Worm (Caenorhabditis elegans) whole organism, L3 larva: ENCODE measurements around the gene srbc-45.

Experiments
- ZK546.5 ChIP-seq: sonication (generic microtip); optimal IDR thresholded peaks from 2 replicates; lab custom pipeline; 2017; ENCODE audit warnings: missing biosample characterization, missing genetic modification characterization
- aly-2 ChIP-seq: fragments of 150-350 bp; optimal IDR thresholded peaks from 2 replicates; lab custom pipeline; 2014; ENCODE audit warnings: missing biosample characterization, missing genetic modification characterization
- ama-1 ChIP-seq: fragments of 150-350 bp; optimal IDR thresholded peaks from 2 replicates; lab custom pipeline; 2018
- ceh-28 ChIP-seq: fragments of 150-350 bp; optimal IDR thresholded peaks from 2 replicates; lab custom pipeline; 2014; ENCODE audit warnings: missing biosample characterization, missing genetic modification reagents, missing genetic modification characterization
- daf-12 ChIP-seq: fragments of 150-350 bp; optimal IDR thresholded peaks from 2 replicates; lab custom pipeline; 2014; ENCODE audit warnings: missing biosample characterization, missing genetic modification reagents, missing genetic modification characterization
- elt-2 ChIP-seq: sonication (generic microtip); optimal IDR thresholded peaks from 2 replicates; lab custom pipeline; 2016; ENCODE audit warnings: missing genetic modification reagents, mild to moderate bottlenecking, missing genetic modification characterization, missing compliant biosample characterization
- eor-1 ChIP-seq, 2 experiments: fragments of 150-350 bp; optimal IDR thresholded peaks; 2 replicates each; lab custom pipeline; 2014 to 2018; ENCODE audit warnings: missing biosample characterization in 2 of 2, missing genetic modification characterization in 2 of 2
- fkh-10 ChIP-seq: sonication (generic microtip); optimal IDR thresholded peaks from 2 replicates; lab custom pipeline; 2017; ENCODE audit warnings: missing biosample characterization, missing genetic modification reagents, missing genetic modification characterization
- fkh-2 ChIP-seq: fragments of 150-350 bp; optimal IDR thresholded peaks from 2 replicates; lab custom pipeline; 2014; ENCODE audit warnings: missing biosample characterization, missing genetic modification reagents, missing genetic modification characterization
- hmg-11 ChIP-seq: sonication (generic microtip); optimal IDR thresholded peaks from 2 replicates; lab custom pipeline; 2016; ENCODE audit warnings: missing genetic modification characterization, missing compliant biosample characterization
- jun-1 ChIP-seq: fragments of 150-350 bp; optimal IDR thresholded peaks from 2 replicates; lab custom pipeline; 2014; ENCODE audit warnings: missing biosample characterization, missing genetic modification reagents, missing genetic modification characterization
- lin-15B ChIP-seq: fragments of 150-350 bp; optimal IDR thresholded peaks from 2 replicates; lab custom pipeline; 2014; ENCODE audit warnings: missing biosample characterization, missing genetic modification characterization
- mml-1 ChIP-seq: fragments of 150-350 bp; sonication (generic microtip); optimal IDR thresholded peaks from 3 replicates; lab custom pipeline; 2014; ENCODE audit warnings: missing biosample characterization, missing genetic modification characterization
- nfya-1 ChIP-seq: sonication (generic microtip); optimal IDR thresholded peaks from 2 replicates; lab custom pipeline; 2017; ENCODE audit warnings: missing genetic modification characterization, mild to moderate bottlenecking, missing compliant biosample characterization, antibody characterized with exemption, moderate library complexity; ENCODE audit not compliant: insufficient read depth
- nhr-11 ChIP-seq: fragments of 150-350 bp; optimal IDR thresholded peaks from 2 replicates; lab custom pipeline; 2014; ENCODE audit warnings: missing biosample characterization, missing genetic modification characterization
- nhr-23 ChIP-seq: fragments of 150-350 bp; optimal IDR thresholded peaks from 2 replicates; lab custom pipeline; 2014; ENCODE audit warnings: missing biosample characterization, missing genetic modification reagents, missing genetic modification characterization
- nhr-237 ChIP-seq: fragments of 150-350 bp; optimal IDR thresholded peaks from 2 replicates; lab custom pipeline; 2014; ENCODE audit warnings: missing biosample characterization, missing genetic modification characterization
- nhr-25 ChIP-seq: sonication (generic microtip); optimal IDR thresholded peaks from 2 replicates; lab custom pipeline; 2017; ENCODE audit warnings: missing biosample characterization, missing genetic modification characterization
- nhr-43 ChIP-seq: sonication (generic microtip); optimal IDR thresholded peaks from 2 replicates; lab custom pipeline; 2016; ENCODE audit warnings: mild to moderate bottlenecking, missing genetic modification characterization, missing compliant biosample characterization; ENCODE audit not compliant: poor library complexity, severe bottlenecking
- nhr-67 ChIP-seq: fragments of 150-350 bp; optimal IDR thresholded peaks from 2 replicates; lab custom pipeline; 2014; ENCODE audit warnings: missing biosample characterization, missing genetic modification characterization
- nhr-77 ChIP-seq: fragments of 150-350 bp; optimal IDR thresholded peaks from 2 replicates; lab custom pipeline; 2014; ENCODE audit warnings: missing biosample characterization, missing genetic modification characterization
- pha-4 ChIP-seq: fragments of 150-350 bp; optimal IDR thresholded peaks from 2 replicates; lab custom pipeline; 2014; ENCODE audit warnings: missing biosample characterization, missing genetic modification reagents, missing genetic modification characterization
- pqm-1 ChIP-seq: fragments of 150-350 bp; optimal IDR thresholded peaks from 2 replicates; lab custom pipeline; 2017; ENCODE audit warnings: missing biosample characterization, missing genetic modification characterization, inconsistent platforms
- tbx-2 ChIP-seq: sonication (generic microtip); optimal IDR thresholded peaks from 2 replicates; lab custom pipeline; 2016; ENCODE audit warnings: mild to moderate bottlenecking, missing genetic modification characterization, missing compliant biosample characterization
- unc-39 ChIP-seq: sonication (generic microtip); optimal IDR thresholded peaks from 4 replicates; lab custom pipeline; 2017; ENCODE audit warnings: missing biosample characterization, missing genetic modification characterization
- unc-62 ChIP-seq: fragments of 150-350 bp; sonication (generic microtip); optimal IDR thresholded peaks from 4 replicates; lab custom pipeline; 2014; ENCODE audit warnings: missing biosample characterization, missing genetic modification reagents, missing genetic modification characterization
- zag-1 ChIP-seq: fragments of 150-350 bp; optimal IDR thresholded peaks from 2 replicates; lab custom pipeline; 2014; ENCODE audit warnings: missing biosample characterization, missing genetic modification characterization
- ztf-11 ChIP-seq: fragments of 150-350 bp; optimal IDR thresholded peaks from 2 replicates; lab custom pipeline; 2014; ENCODE audit warnings: missing biosample characterization, missing genetic modification characterization

srbc-45 gene

ce11 chrV:12824777-12825176 lies 21.4 kb downstream of the srbc-45 start, which contains the start of gene ugt-16:
Gene ugt-16 (plus strand): TSS chrV:12825024.
- peak; percentile 53 for TF ChIP-seq pqm-1 (tag; lab: Kevin White, UChicago)
- TF ChIP-seq fkh-2, result no peak
- TF ChIP-seq daf-12, result no peak
- TF ChIP-seq elt-2 (tag; lab: Kevin White, UChicago), result peak; percentile 71

ce11 chrV:12827219-12827618 lies 23.8 kb downstream of the srbc-45 start, which contains the start of gene ugt-15:
Gene ugt-15 (plus strand): TSS chrV:12827519.
- TF ChIP-seq nhr-77 (tag; lab: Kevin White, UChicago) (no peak), elt-2 (tag; lab: Kevin White, UChicago) (peak; percentile 13), nhr-11 (tag; lab: Kevin White, UChicago) (no peak), pqm-1 (tag; lab: Kevin White, UChicago) (peak; percentile 22)

- no peak for TF ChIP-seq jun-1 (tag; lab: Kevin White, UChicago)
- no peak for TF ChIP-seq ZK546.5
- TF ChIP-seq nhr-43 (tag; lab: Kevin White, UChicago), result no peak
- TF ChIP-seq unc-62 (GFP tag; lab: Kevin White, UChicago), result no peak
- TF ChIP-seq eor-1 (tag; optimal IDR thresholded peaks at IDR 0.05; lab: Kevin White, UChicago), result no peak
- TF ChIP-seq nhr-23 (tag; lab: Kevin White, UChicago), result no peak
- TF ChIP-seq nhr-67 (tag; lab: Kevin White, UChicago), result no peak
- no peak for TF ChIP-seq aly-2
- no peak for TF ChIP-seq nhr-25 (tag; lab: Kevin White, UChicago)
- TF ChIP-seq zag-1, result no peak
- no peak for TF ChIP-seq fkh-10 (GFP tag; lab: Kevin White, UChicago)
- TF ChIP-seq nfya-1 (tag; lab: Kevin White, UChicago), result no peak
- no peak for TF ChIP-seq hmg-11 (tag; lab: Kevin White, UChicago)
- no peak for TF ChIP-seq nhr-237
- TF ChIP-seq elt-2 (tag; lab: Kevin White, UChicago), result no peak
- no peak for TF ChIP-seq ama-1
- TF ChIP-seq tbx-2 (tag; lab: Kevin White, UChicago), result no peak
These were observed 32.0 kb downstream of the srbc-45 start, which contains the start of gene C44H9.4 for ce11 chrV:12835388-12835787. Gene C44H9.4 (plus strand): TSS chrV:12835688.

ce11 chrV:12844748-12845147 lies 41.4 kb downstream of the srbc-45 start:
- TF ChIP-seq pqm-1 (tag; lab: Kevin White, UChicago), result peak; percentile 56
- TF ChIP-seq unc-62 (GFP tag; lab: Kevin White, UChicago), result no peak
- no peak for TF ChIP-seq ama-1
- no peak for TF ChIP-seq tbx-2 (tag; lab: Kevin White, UChicago)
- TF ChIP-seq fkh-10 (GFP tag; lab: Kevin White, UChicago), result no peak
- no peak for TF ChIP-seq mml-1
- TF ChIP-seq nhr-237, result no peak

- TF ChIP-seq elt-2 (tag; lab: Kevin White, UChicago) (peak; percentile 35), nhr-77 (tag; lab: Kevin White, UChicago) (no peak)
- TF ChIP-seq, all 47 proteins: peak for 1
These were observed 41.9 kb downstream of the srbc-45 start, which contains the start of gene C44H9.6 for ce11 chrV:12845247-12845646. Gene C44H9.6 (minus strand): TSS chrV:12845347.

ce11 chrV:12849736-12850135 lies 46.4 kb downstream of the srbc-45 start, which contains the start of gene C44H9.5:
Gene C44H9.5 (minus strand): TSS chrV:12849864.
- peak; percentile 66 for TF ChIP-seq pqm-1 (tag; lab: Kevin White, UChicago)
- TF ChIP-seq elt-2 (tag; lab: Kevin White, UChicago), result peak; percentile 49
- no peak for TF ChIP-seq lin-15B
- TF ChIP-seq nhr-237, result no peak
- TF ChIP-seq, all 47 proteins: peak for 2

DNA sequence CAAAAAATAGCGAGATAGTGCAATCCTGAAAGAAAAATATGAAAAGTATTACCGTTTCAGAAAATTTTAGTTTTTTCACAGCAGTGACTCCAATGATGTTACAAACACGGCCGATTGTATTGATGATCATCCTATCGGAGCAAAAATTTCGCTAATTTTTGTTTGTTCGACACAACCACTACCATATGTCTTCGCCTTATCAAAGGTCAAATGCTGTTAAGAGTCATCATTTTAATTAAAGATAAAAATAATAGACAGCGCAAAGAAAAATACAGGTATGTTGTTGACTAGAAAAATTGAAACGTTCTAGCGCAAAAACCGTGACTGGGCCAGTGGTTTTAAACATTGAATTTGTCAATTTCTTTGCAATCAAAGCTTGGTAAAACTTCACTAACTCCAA lies 49.0 kb downstream of the srbc-45 start:
- TF ChIP-seq lin-15B (no peak), unc-39 (tag; lab: Kevin White, UChicago) (no peak), elt-2 (tag; lab: Kevin White, UChicago) (peak; percentile 58), jun-1 (tag; lab: Kevin White, UChicago) (peak; percentile 13), ama-1 (no peak), ceh-28 (no peak), ztf-11 (no peak), pha-4 (tag; lab: Kevin White, UChicago) (no peak), nhr-43 (tag; lab: Kevin White, UChicago) (no peak), nhr-77 (tag; lab: Kevin White, UChicago) (no peak), pqm-1 (tag; lab: Kevin White, UChicago) (peak; percentile 69), nhr-11 (tag; lab: Kevin White, UChicago) (no peak)
